Worm (Caenorhabditis elegans): Measurements from ENCODE around the gene abu-1.

DNA sequence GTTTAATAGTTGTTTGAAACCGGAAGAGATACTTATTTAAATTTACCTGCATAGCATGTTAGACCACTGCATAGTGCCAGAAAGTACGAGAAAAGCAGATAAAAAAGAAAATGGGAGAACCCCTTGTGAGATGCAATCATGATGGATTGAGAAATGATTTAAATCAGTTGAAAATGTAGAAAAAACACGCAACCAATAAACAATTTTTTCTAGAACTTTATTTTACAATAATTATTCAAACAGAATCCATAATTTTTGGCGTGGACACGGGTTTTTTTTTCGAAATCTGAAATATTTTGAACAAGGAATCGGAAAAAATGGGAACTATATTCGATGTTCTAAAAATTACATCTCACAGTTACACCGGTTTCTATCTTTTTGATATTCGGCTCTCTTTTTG, 2.3 kb downstream of the abu-1 start, which contains the start of gene AC3.12:
- TF ChIP-seq hif-1 (tag; optimal IDR thresholded peaks at IDR 0.05) (no peak), lin-13 (GFP tag; optimal IDR thresholded peaks at IDR 0.05) (no peak), lsy-2 (tag; optimal IDR thresholded peaks at IDR 0.05) (no peak), dve-1 (tag; optimal IDR thresholded peaks at IDR 0.05; ENCODE audit: insufficient read depth) (no peak), saeg-2 (GFP tag; IDR thresholded peaks at IDR 0.05) (no peak), nhr-237 (tag; optimal IDR thresholded peaks at IDR 0.05) (no peak), fos-1 (tag; optimal IDR thresholded peaks at IDR 0.05) (no peak), nhr-10 (tag; optimal IDR thresholded peaks at IDR 0.05) (no peak), daf-19 (GFP tag; conservative IDR thresholded peaks at IDR 0.05) (no peak)

Data from whole organism, L4 larva.